Worm (Caenorhabditis elegans) whole organism, late embryonic: Measurements from ENCODE around the gene D1025.1.

Experiments
- ama-1 ChIP-seq: fragments of 150-350 bp; optimal IDR thresholded peaks from 2 replicates; lab custom pipeline; 2014
- ceh-14 ChIP-seq: sonication (generic microtip); optimal IDR thresholded peaks from 2 replicates; lab custom pipeline; 2016; ENCODE audit warnings: missing genotype, missing genetic modification characterization, missing compliant biosample characterization
- dmd-4 ChIP-seq: sonication (generic microtip); optimal IDR thresholded peaks from 2 replicates; lab custom pipeline; 2016; ENCODE audit warnings: borderline replicate concordance, missing genetic modification characterization, missing compliant biosample characterization
- nfya-1 ChIP-seq: sonication (generic microtip); optimal IDR thresholded peaks from 2 replicates; lab custom pipeline; 2017; ENCODE audit warnings: missing genetic modification characterization, mild to moderate bottlenecking, missing compliant biosample characterization, antibody characterized with exemption, moderate library complexity
- pha-4 ChIP-seq: fragments of 150-350 bp; optimal IDR thresholded peaks from 2 replicates; lab custom pipeline; 2018; ENCODE audit warnings: missing biosample characterization, missing genetic modification reagents, missing genetic modification characterization
- sox-2 ChIP-seq: fragments of 200-800 bp; sonication (Bioruptor generic); IDR thresholded peaks from 2 replicates; pipeline ENCODE4 v1.3.6; 2022; ENCODE audit warnings: missing genetic modification reagents, missing genetic modification characterization, missing compliant biosample characterization
- zip-5 ChIP-seq: sonication (generic microtip); optimal IDR thresholded peaks from 2 replicates; lab custom pipeline; 2016; ENCODE audit warnings: missing genetic modification characterization, missing compliant biosample characterization

DNA sequence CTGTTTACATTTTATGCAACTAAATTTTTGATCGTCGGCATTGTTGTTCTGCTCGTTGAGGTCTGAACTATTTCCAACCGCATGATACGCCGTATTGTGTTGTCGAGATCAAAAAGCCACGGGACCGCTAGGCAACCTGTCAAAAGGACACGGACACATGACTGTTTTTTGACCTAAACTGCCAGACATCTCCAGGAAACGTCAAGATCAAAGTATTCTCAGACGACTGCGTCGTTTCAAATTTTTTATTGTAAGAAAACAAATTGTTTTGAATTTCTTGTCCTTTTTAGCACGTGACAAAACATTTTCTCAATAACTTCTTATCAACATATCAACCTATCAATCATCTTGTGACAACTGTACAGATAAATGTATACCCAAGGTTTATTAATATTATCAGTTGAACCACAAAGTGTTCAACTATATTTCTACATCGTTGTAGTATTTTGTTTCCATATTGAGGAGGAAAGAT lies 18.4 kb upstream of the D1025.1 start:
- TF ChIP-seq ama-1 (lab: Kevin White, UChicago): no peak
- TF ChIP-seq sox-2 (GFP tag; lab: Robert Waterston, UW): no peak
- no peak for TF ChIP-seq dmd-4
- no peak for TF ChIP-seq nfya-1 (tag; lab: Kevin White, UChicago)
- no peak for TF ChIP-seq ceh-14 (tag; lab: Kevin White, UChicago)
- TF ChIP-seq pha-4 (tag; lab: Kevin White, UChicago): no peak
- no peak for TF ChIP-seq zip-5
